Fruit fly (Drosophila melanogaster) Kc167 (cell line): ENCODE measurements around the gene GlyRS.

ENCODE experiments used
- Myc ChIP-seq: fragments of >200 bp; optimal IDR thresholded peaks from 2 replicates; lab custom pipeline; 2017; ENCODE audit warnings: missing external identifiers
- h ChIP-seq: fragments of >200 bp; optimal IDR thresholded peaks from 3 replicates; lab custom pipeline; 2018; ENCODE audit warnings: missing external identifiers
- psq ChIP-seq: fragments of >200 bp; optimal IDR thresholded peaks from 2 replicates; lab custom pipeline; 2017; ENCODE audit warnings: missing external identifiers
- ttk ChIP-seq: sonication (Bioruptor generic); optimal IDR thresholded peaks from 2 replicates; lab custom pipeline; 2017; ENCODE audit warnings: missing external identifiers

DNA sequence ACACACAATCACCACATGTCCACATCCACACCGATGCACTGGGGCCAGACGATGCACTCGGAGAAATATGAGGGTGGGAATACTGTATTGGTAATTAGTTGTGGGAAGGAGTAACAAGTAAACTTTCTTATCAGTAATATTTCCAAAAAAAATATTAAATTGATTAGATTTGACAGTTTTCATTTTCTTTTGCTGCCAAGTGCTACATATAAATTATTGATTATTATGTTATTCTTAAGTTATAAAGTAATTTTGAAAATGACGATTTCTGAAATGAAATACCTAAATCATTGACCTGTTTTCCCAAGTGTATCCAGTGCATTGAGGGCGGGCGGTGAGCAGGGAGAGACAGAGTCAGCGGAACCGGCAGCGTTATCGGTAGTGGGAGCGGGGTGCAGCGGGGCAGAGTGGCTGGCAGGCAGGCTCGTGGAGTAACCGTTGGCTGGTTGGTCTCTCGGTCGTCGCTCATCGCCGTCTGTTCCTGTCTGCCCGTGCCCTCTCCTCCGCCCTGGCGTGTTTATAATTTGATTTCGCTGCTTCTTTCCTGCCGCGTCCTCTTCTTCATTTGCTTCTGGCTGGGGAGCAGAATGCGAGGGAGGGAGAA is 12.9 kb downstream of the GlyRS start:
- TF ChIP-seq psq (lab: Kevin White, UChicago) (no peak), ttk (lab: Kevin White, UChicago) (no peak), h (lab: Kevin White, UChicago) (no peak), Myc (lab: Kevin White, UChicago) (no peak)
